Worm (Caenorhabditis elegans): ENCODE data around the gene iglr-1.

ce11 chrX:14979388-14979787, 11.8 kb downstream of the iglr-1 start, which contains the start of gene emre-1:
- TF ChIP-seq ama-1 (optimal IDR thresholded peaks at IDR 0.05) (no peak), R02D3.7 (tag; optimal IDR thresholded peaks at IDR 0.05) (no peak), unc-39 (tag; optimal IDR thresholded peaks at IDR 0.05) (no peak), nhr-237 (tag; optimal IDR thresholded peaks at IDR 0.05) (no peak), unc-55 (GFP tag; optimal IDR thresholded peaks at IDR 0.05) (no peak), mdl-1 (tag; optimal IDR thresholded peaks at IDR 0.05) (no peak), crh-2 (tag; optimal IDR thresholded peaks at IDR 0.05) (no peak)

All from whole organism, L2 larva.